Fruit fly (Drosophila melanogaster): ENCODE results near the gene CG11905.

Gene CG11905

DNA sequence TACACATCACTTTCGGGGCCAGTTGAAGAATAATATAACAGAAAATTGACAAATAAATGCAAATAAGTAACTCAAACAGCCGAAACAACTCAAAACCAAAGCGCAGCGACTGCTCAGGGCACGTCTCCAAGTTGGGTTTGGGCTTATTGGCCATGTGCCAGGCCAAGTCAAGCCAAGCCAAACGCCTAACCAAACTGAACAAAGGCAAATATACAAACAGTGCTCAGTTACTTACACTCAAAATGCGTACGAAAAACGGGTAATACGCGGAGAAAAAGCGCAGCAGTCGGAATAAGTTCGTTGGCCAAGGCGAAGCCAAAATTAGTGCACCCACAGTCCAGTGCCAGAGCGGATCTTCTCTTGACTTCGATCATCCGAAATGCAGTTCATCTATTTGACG is 12.4 kb downstream of the CG11905 start, which contains the start of gene CG13028:
Gene CG13028, plus strand, starts transcription at position 301 of the 400 bp plus-strand sequence.
- TF ChIP-seq h (optimal IDR thresholded peaks at IDR 0.05) (no peak), insv (optimal IDR thresholded peaks at IDR 0.05) (no peak)

DNA sequence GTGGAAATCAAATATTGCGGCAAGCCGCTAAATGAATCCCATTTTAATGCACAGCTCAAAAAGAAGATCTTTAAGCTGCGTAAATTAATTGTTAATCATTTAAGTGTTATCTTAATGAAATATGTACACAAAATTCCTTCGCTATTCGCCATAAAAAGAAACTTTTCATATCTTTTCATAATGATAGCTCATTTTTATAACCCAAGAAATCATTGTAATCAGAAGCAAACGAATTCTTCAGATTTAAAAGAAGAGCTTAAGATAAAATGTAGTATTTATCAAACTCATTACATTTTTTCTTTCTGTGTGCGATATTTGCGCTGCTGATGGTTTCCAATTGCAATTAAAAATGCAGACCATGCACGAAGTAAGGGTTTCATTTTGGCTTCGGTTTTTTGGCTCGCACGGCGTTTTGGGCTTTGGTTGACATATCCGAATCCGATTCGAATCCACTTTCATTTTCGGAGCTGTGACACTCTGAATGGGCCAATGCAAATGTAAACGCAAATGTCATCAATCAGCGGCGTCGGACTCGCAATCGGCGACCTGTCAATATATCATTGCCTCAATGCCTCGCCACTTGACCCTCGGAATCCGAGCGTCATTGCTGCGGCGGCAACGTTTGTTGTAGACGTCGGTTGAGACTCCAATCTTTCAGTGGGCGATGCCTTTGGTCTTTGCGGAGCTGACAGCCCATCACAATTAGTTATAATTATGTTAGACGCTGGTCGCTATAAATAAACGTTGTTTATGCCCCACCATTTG is 17.7 kb downstream of the CG11905 start:
- TF ChIP-seq h (optimal IDR thresholded peaks at IDR 0.05) (no peak), Myc (optimal IDR thresholded peaks at IDR 0.05) (no peak), insv (optimal IDR thresholded peaks at IDR 0.05) (no peak), Sin3A (optimal IDR thresholded peaks at IDR 0.05) (no peak), psq (optimal IDR thresholded peaks at IDR 0.05) (no peak), ttk (optimal IDR thresholded peaks at IDR 0.05) (no peak)

DNA sequence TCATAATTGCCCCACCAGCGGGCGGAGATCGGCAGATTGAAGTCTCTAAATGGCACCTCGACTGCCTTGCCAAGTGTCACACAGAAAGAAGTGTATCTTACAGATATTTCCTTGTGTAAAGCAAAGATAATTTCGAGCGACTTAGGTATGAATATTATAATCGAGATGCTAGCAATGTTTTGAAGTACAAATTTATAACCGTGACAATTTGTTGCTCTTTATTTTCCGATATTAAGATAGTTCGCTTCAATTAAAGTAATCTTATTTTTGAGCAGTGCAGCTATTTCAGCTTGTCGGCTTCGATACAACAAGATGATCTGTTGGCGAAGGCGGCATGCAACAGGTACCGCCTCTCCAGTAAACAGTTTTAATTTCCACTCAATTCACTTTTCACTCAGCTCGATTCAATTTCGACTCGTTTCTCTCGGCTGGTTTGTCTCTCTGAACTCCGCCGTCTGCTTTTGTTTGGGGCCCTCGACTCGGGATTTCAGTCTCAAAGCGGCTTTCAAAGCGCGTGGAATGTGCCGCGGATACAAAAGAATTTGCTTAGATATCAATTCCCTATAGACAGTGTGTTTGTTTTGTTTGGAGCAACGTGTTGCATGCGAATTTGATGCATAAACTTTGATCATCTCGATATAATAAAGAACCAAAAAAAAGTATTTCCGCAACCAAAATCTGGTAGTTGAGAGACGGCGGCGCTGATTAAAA is 19.4 kb downstream of the CG11905 start:
- no peak for TF ChIP-seq psq (optimal IDR thresholded peaks at IDR 0.05)
- TF ChIP-seq insv (optimal IDR thresholded peaks at IDR 0.05): no peak
- no peak for TF ChIP-seq h (optimal IDR thresholded peaks at IDR 0.05)
- TF ChIP-seq Sin3A (optimal IDR thresholded peaks at IDR 0.05): no peak
- TF ChIP-seq Myc (optimal IDR thresholded peaks at IDR 0.05): no peak
- no peak for TF ChIP-seq ttk (optimal IDR thresholded peaks at IDR 0.05)

DNA sequence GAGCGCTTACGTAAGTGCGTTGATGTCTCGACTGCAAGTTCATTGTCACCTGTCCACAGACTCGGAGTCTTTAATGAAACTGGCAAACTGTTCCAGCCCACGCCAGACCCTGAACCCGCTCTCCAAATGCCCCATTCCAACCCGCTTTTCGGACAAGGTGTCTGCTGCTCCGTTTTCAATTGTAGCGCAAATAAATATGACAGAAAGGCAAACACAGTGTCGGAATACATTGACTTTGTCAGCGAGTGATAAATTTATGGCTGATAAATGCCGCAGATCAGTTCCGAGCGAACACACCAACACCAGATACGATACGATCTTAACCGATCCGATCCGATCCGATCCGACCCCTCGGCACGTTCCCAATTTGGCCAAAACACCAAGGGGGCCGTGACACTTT is 21.2 kb downstream of the CG11905 start:
- no peak for TF ChIP-seq ttk (optimal IDR thresholded peaks at IDR 0.05)
- no peak for TF ChIP-seq psq (optimal IDR thresholded peaks at IDR 0.05)
- no peak for TF ChIP-seq h (optimal IDR thresholded peaks at IDR 0.05)
- no peak for TF ChIP-seq insv (optimal IDR thresholded peaks at IDR 0.05)
- no peak for TF ChIP-seq Sin3A (optimal IDR thresholded peaks at IDR 0.05)
- no peak for TF ChIP-seq Myc (optimal IDR thresholded peaks at IDR 0.05)

DNA sequence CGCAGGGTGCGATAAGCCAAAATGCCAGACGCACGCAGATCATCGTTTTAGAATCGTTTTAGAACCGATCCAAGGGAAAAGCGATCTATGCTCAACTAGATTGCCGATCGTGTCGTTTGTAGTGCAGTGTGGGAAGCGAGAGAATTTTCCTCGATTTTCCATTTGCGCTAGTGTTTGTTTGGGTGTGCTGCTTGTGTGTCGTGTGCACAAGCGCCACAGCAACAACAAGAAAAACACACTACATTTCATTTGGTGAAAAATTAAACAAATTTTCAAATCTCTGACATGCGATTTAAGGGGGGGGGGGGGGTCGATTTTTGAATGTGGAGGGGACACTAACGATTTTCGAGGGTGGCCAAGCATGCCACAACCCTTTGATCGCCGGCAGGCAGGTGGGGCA is 24.9 kb downstream of the CG11905 start:
- TF ChIP-seq insv (optimal IDR thresholded peaks at IDR 0.05) (no peak), h (optimal IDR thresholded peaks at IDR 0.05) (no peak), ttk (optimal IDR thresholded peaks at IDR 0.05) (no peak), Sin3A (optimal IDR thresholded peaks at IDR 0.05) (no peak), Myc (optimal IDR thresholded peaks at IDR 0.05) (no peak), psq (optimal IDR thresholded peaks at IDR 0.05) (no peak)

dm6 chr3L:16896408-16896807 is 38.9 kb downstream of the CG11905 start:
- TF ChIP-seq Sin3A (optimal IDR thresholded peaks at IDR 0.05): no peak
- TF ChIP-seq h (optimal IDR thresholded peaks at IDR 0.05): no peak
- TF ChIP-seq psq (optimal IDR thresholded peaks at IDR 0.05): no peak
- no peak for TF ChIP-seq ttk (optimal IDR thresholded peaks at IDR 0.05)
- no peak for TF ChIP-seq insv (optimal IDR thresholded peaks at IDR 0.05)
- TF ChIP-seq Myc (optimal IDR thresholded peaks at IDR 0.05): no peak

dm6 chr3L:16893647-16894046 is 41.7 kb downstream of the CG11905 start:
- no peak for TF ChIP-seq Sin3A (optimal IDR thresholded peaks at IDR 0.05)
- TF ChIP-seq Myc (optimal IDR thresholded peaks at IDR 0.05): no peak
- TF ChIP-seq ttk (optimal IDR thresholded peaks at IDR 0.05): no peak
- no peak for TF ChIP-seq psq (optimal IDR thresholded peaks at IDR 0.05)
- TF ChIP-seq insv (optimal IDR thresholded peaks at IDR 0.05): no peak
- TF ChIP-seq h (optimal IDR thresholded peaks at IDR 0.05): no peak

- TF ChIP-seq h (optimal IDR thresholded peaks at IDR 0.05) (no peak), Sin3A (optimal IDR thresholded peaks at IDR 0.05) (no peak), insv (optimal IDR thresholded peaks at IDR 0.05) (no peak), psq (optimal IDR thresholded peaks at IDR 0.05) (no peak), ttk (optimal IDR thresholded peaks at IDR 0.05) (no peak), Myc (optimal IDR thresholded peaks at IDR 0.05) (no peak)
Measured at dm6 chr3L:16892728-16893271, 42.5 kb downstream of the CG11905 start.

- no peak for TF ChIP-seq insv (optimal IDR thresholded peaks at IDR 0.05)
- TF ChIP-seq Myc (optimal IDR thresholded peaks at IDR 0.05): no peak
- TF ChIP-seq psq (optimal IDR thresholded peaks at IDR 0.05): no peak
- TF ChIP-seq ttk (optimal IDR thresholded peaks at IDR 0.05): no peak
- TF ChIP-seq Sin3A (optimal IDR thresholded peaks at IDR 0.05): no peak
- no peak for TF ChIP-seq h (optimal IDR thresholded peaks at IDR 0.05)
Measured at dm6 chr3L:16891914-16892313, 43.4 kb downstream of the CG11905 start.

DNA sequence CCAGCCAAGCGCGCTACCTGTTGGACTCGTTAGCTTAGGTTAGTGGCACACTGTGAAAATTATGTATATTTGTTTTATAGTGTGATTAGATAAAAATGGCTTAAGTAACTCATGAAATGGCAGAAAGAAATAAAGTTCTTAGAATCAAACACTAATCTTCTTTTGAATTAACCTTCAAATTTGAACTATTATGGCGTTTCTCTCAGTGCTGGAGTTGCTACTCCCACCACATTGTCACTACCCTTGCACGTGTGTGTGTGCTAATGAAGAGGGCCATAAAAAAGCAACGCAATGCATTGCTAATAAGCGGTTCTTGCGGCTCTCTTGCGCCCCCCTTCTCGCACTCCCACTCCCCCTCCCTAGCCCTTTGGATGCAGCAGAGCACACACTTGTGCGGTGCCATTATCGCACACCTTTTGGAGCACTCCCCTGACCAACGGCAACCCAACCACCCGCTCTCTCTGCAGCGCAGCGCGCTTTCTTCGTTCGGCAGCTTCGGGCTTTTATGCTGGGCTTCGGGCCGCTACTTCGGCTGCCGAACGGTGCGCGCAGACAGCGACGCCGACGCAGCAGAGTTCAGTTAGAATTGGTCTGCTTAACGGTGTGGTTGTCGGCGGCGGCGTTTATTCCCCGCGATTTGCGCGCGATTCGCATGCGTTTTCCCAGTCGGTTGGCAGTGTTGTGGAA is 44.5 kb downstream of the CG11905 start:
- TF ChIP-seq ttk (optimal IDR thresholded peaks at IDR 0.05): no peak
- no peak for TF ChIP-seq h (optimal IDR thresholded peaks at IDR 0.05)
- no peak for TF ChIP-seq insv (optimal IDR thresholded peaks at IDR 0.05)
- TF ChIP-seq psq (optimal IDR thresholded peaks at IDR 0.05): no peak
- TF ChIP-seq Sin3A (optimal IDR thresholded peaks at IDR 0.05): no peak
- TF ChIP-seq Myc (optimal IDR thresholded peaks at IDR 0.05): no peak

- TF ChIP-seq insv (optimal IDR thresholded peaks at IDR 0.05): no peak
- TF ChIP-seq Sin3A (optimal IDR thresholded peaks at IDR 0.05): no peak
- no peak for TF ChIP-seq psq (optimal IDR thresholded peaks at IDR 0.05)
- no peak for TF ChIP-seq ttk (optimal IDR thresholded peaks at IDR 0.05)
- no peak for TF ChIP-seq h (optimal IDR thresholded peaks at IDR 0.05)
- no peak for TF ChIP-seq Myc (optimal IDR thresholded peaks at IDR 0.05)
Measured at dm6 chr3L:16889545-16889944, 45.8 kb downstream of the CG11905 start.

DNA sequence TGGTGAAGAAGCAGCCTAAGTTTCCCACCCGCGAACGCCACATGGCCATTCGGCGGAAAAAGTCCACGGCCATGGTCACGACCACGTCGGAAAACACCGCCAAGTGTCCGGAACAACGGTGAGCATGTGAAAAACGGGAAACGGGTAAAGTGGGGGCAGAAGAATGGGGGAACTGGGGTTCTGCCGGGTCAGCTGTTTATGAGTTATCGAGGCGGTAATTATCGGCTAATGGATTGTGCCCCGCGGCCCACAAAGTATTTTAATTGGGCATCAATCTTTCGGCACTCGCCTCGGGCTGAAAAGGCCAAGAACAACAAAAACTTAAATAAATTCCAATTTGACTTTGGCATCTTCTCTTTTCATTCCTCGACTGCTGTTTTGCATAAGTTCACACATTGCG is 48.1 kb downstream of the CG11905 start:
- TF ChIP-seq ttk (optimal IDR thresholded peaks at IDR 0.05): no peak
- TF ChIP-seq Sin3A (optimal IDR thresholded peaks at IDR 0.05): no peak
- no peak for TF ChIP-seq psq (optimal IDR thresholded peaks at IDR 0.05)
- no peak for TF ChIP-seq insv (optimal IDR thresholded peaks at IDR 0.05)
- TF ChIP-seq Myc (optimal IDR thresholded peaks at IDR 0.05): no peak
- TF ChIP-seq h (optimal IDR thresholded peaks at IDR 0.05): no peak

All from Kc167 (cell line).